Worm (Caenorhabditis elegans) whole organism, L4 larva: ENCODE data around the gene H35N09.2.

ENCODE experiments used
- F10B5.3 ChIP-seq: sonication (generic microtip); optimal IDR thresholded peaks from 2 replicates; lab custom pipeline; 2016; ENCODE audit warnings: mild to moderate bottlenecking, missing genetic modification characterization, missing compliant biosample characterization
- F44E2.7 ChIP-seq: fragments of 200-800 bp; sonication (Bioruptor generic); IDR thresholded peaks from 2 replicates; pipeline ENCODE4 v2.1.2; 2022; ENCODE audit warnings: missing genetic modification characterization, missing compliant biosample characterization
- R02D3.7 ChIP-seq: fragments of 150-350 bp; sonication (generic microtip); optimal IDR thresholded peaks from 3 replicates; lab custom pipeline; 2014; ENCODE audit warnings: missing biosample characterization, missing genetic modification characterization
- T26A8.4 ChIP-seq: fragments of 200-800 bp; sonication (Bioruptor generic); IDR thresholded peaks from 2 replicates; pipeline ENCODE4 v1.3.6; 2022; ENCODE audit warnings: missing genetic modification characterization, missing compliant biosample characterization
- Y105C5A.15 ChIP-seq: fragments of 200-800 bp; sonication (Bioruptor generic); IDR thresholded peaks from 2 replicates; pipeline ENCODE4 v1.3.6; 2022; ENCODE audit warnings: missing genetic modification characterization, missing compliant biosample characterization
- Y75B8A.6 ChIP-seq: fragments of 200-800 bp; sonication (Bioruptor generic); IDR thresholded peaks from 2 replicates; pipeline ENCODE4 v1.3.6; 2022; ENCODE audit warnings: missing genetic modification reagents, missing genetic modification characterization, missing compliant biosample characterization
- ZK337.2 ChIP-seq: fragments of 200-800 bp; sonication (Bioruptor generic); IDR thresholded peaks from 2 replicates; pipeline ENCODE4 v1.3.6; 2022; ENCODE audit warnings: missing genetic modification reagents, missing genetic modification characterization, missing compliant biosample characterization
- aha-1 ChIP-seq: fragments of 150-350 bp; peaks from one replicate; lab custom pipeline; 2014; ENCODE audit warnings: missing biosample characterization, missing genetic modification characterization
- ama-1 ChIP-seq: fragments of 150-350 bp; optimal IDR thresholded peaks from 2 replicates; lab custom pipeline; 2014; ENCODE audit warnings: inconsistent platforms, mixed read lengths
- ceh-28 ChIP-seq: fragments of 150-350 bp; optimal IDR thresholded peaks from 2 replicates; lab custom pipeline; 2014; ENCODE audit warnings: missing biosample characterization, missing genetic modification reagents, missing genetic modification characterization
- ceh-32 ChIP-seq: sonication (generic microtip); optimal IDR thresholded peaks from 2 replicates; lab custom pipeline; 2016; ENCODE audit warnings: mild to moderate bottlenecking, missing genetic modification characterization, missing compliant biosample characterization; ENCODE audit not compliant: poor library complexity
- ceh-44 ChIP-seq: fragments of 200-800 bp; sonication (Bioruptor generic); IDR thresholded peaks from 2 replicates; pipeline ENCODE4 v1.3.6; 2022; ENCODE audit warnings: missing genetic modification reagents, missing genetic modification characterization, missing compliant biosample characterization
- ceh-62 ChIP-seq: sonication (generic microtip); optimal IDR thresholded peaks from 2 replicates; lab custom pipeline; 2017; ENCODE audit warnings: missing biosample characterization, missing genetic modification characterization
- ceh-82 ChIP-seq: sonication (generic microtip); optimal IDR thresholded peaks from 2 replicates; lab custom pipeline; 2017; ENCODE audit warnings: missing biosample characterization, missing genetic modification characterization
- daf-12 ChIP-seq: fragments of 150-350 bp; optimal IDR thresholded peaks from 2 replicates; lab custom pipeline; 2014; ENCODE audit warnings: missing biosample characterization, missing genetic modification reagents, missing genetic modification characterization
- daf-16 ChIP-seq, 3 experiments: sonication (generic microtip); optimal IDR thresholded peaks; 2 replicates each; lab custom pipeline; 2016 to 2017; ENCODE audit warnings: missing genetic modification characterization in 3 of 3, missing genetic modification reagents in 3 of 3, mild to moderate bottlenecking in 2 of 3, missing compliant biosample characterization in 2 of 3, missing biosample characterization in 1 of 3, moderate library complexity in 1 of 3
- daf-8 ChIP-seq: fragments of 200-800 bp; sonication (Bioruptor generic); IDR thresholded peaks from 2 replicates; pipeline ENCODE4 v1.3.6; 2022; ENCODE audit warnings: missing genetic modification characterization, missing compliant biosample characterization
- dmd-6 ChIP-seq: fragments of 200-800 bp; sonication (Bioruptor generic); IDR thresholded peaks from 2 replicates; pipeline ENCODE4 v1.3.6; 2022; ENCODE audit warnings: missing genetic modification reagents, missing genetic modification characterization, missing compliant biosample characterization
- egl-43 ChIP-seq: fragments of 200-800 bp; sonication (Bioruptor generic); IDR thresholded peaks from 2 replicates; pipeline ENCODE4 v1.3.6; 2022; ENCODE audit warnings: missing genetic modification reagents, missing genetic modification characterization, missing compliant biosample characterization
- gei-8 ChIP-seq: fragments of 200-800 bp; sonication (Bioruptor generic); optimal IDR thresholded peaks from 2 replicates; lab custom pipeline; 2018; ENCODE audit warnings: mild to moderate bottlenecking, missing genetic modification characterization, missing compliant biosample characterization
- hif-1 ChIP-seq, 2 experiments: sonication (generic microtip); optimal IDR thresholded peaks; 2 replicates each; lab custom pipeline; 2016 to 2017; ENCODE audit warnings: missing compliant biosample characterization in 2 of 2, missing genetic modification characterization in 2 of 2, missing genetic modification reagents in 2 of 2, missing genotype in 2 of 2, mild to moderate bottlenecking in 1 of 2
- hlh-11 ChIP-seq: fragments of 200-800 bp; sonication (Bioruptor generic); optimal IDR thresholded peaks from 2 replicates; lab custom pipeline; 2018; ENCODE audit warnings: mild to moderate bottlenecking, missing genetic modification characterization, missing compliant biosample characterization
- lim-7 ChIP-seq: fragments of 200-800 bp; sonication (Bioruptor generic); IDR thresholded peaks from 2 replicates; pipeline ENCODE4 v1.3.6; 2022; ENCODE audit warnings: missing genetic modification characterization, missing compliant biosample characterization
- lin-13 ChIP-seq: fragments of 150-350 bp; optimal IDR thresholded peaks from 2 replicates; lab custom pipeline; 2014; ENCODE audit warnings: missing biosample characterization, missing genetic modification reagents, missing genetic modification characterization
- lin-15B ChIP-seq: fragments of 150-350 bp; sonication (generic microtip); optimal IDR thresholded peaks from 3 replicates; lab custom pipeline; 2014; ENCODE audit warnings: missing biosample characterization, missing genetic modification characterization
- lin-29 ChIP-seq: fragments of 200-800 bp; sonication (Bioruptor generic); IDR thresholded peaks from 2 replicates; pipeline ENCODE4 v1.3.6; 2022; ENCODE audit warnings: missing genetic modification reagents, missing genetic modification characterization, missing compliant biosample characterization
- lin-38 ChIP-seq: fragments of 200-800 bp; sonication (Bioruptor generic); IDR thresholded peaks from 2 replicates; pipeline ENCODE4 v1.3.6; 2022; ENCODE audit warnings: missing genetic modification reagents, missing genetic modification characterization, missing compliant biosample characterization
- lir-3 ChIP-seq: sonication (generic microtip); optimal IDR thresholded peaks from 2 replicates; lab custom pipeline; 2016; ENCODE audit warnings: mild to moderate bottlenecking, missing genetic modification characterization, missing compliant biosample characterization
- lsy-2 ChIP-seq, 2 experiments: fragments of 150-350 bp in 1 of 2; sonication (generic microtip) in 1 of 2; optimal IDR thresholded peaks; 2 replicates each; lab custom pipeline; 2014 to 2017; ENCODE audit warnings: missing biosample characterization in 2 of 2, missing genetic modification characterization in 2 of 2
- madf-9 ChIP-seq: fragments of 200-800 bp; sonication (Bioruptor generic); conservative IDR thresholded peaks from 2 replicates; pipeline ENCODE4 v1.3.6; 2022; ENCODE audit warnings: missing genetic modification reagents, missing genetic modification characterization, missing compliant biosample characterization
- mdt-29 ChIP-seq: fragments of 200-800 bp; sonication (Bioruptor generic); IDR thresholded peaks from 2 replicates; pipeline ENCODE4 v1.3.6; 2022; ENCODE audit warnings: missing genetic modification reagents, missing genetic modification characterization, missing compliant biosample characterization
- mep-1 ChIP-seq: fragments of 150-350 bp; sonication (generic microtip); optimal IDR thresholded peaks from 3 replicates; lab custom pipeline; 2014; ENCODE audit warnings: missing biosample characterization, missing genetic modification characterization
- mes-2 ChIP-seq: sonication (generic microtip); optimal IDR thresholded peaks from 2 replicates; lab custom pipeline; 2016; ENCODE audit warnings: missing genotype, mild to moderate bottlenecking, missing genetic modification characterization, missing compliant biosample characterization; ENCODE audit not compliant: poor library complexity, severe bottlenecking
- mxl-2 ChIP-seq: fragments of 200-800 bp; sonication (Bioruptor generic); conservative IDR thresholded peaks from 2 replicates; pipeline ENCODE4 v1.3.6; 2022; ENCODE audit warnings: missing genetic modification reagents, missing genetic modification characterization, missing compliant biosample characterization
- nhr-102 ChIP-seq: sonication (generic microtip); optimal IDR thresholded peaks from 2 replicates; lab custom pipeline; 2016; ENCODE audit warnings: mild to moderate bottlenecking, missing genetic modification characterization, moderate library complexity, missing compliant biosample characterization
- nhr-48 ChIP-seq: sonication (generic microtip); optimal IDR thresholded peaks from 2 replicates; lab custom pipeline; 2016; ENCODE audit warnings: mild to moderate bottlenecking, missing genetic modification characterization, missing compliant biosample characterization
- nhr-6 ChIP-seq: fragments of 150-350 bp; optimal IDR thresholded peaks from 2 replicates; lab custom pipeline; 2014; ENCODE audit warnings: missing biosample characterization, missing genetic modification characterization
- pha-4 ChIP-seq, 2 experiments: fragments of 150-350 bp in 1 of 2; fragments of 200-800 bp in 1 of 2; sonication (Bioruptor generic) in 1 of 2; IDR thresholded peaks in 1 of 2; optimal IDR thresholded peaks in 1 of 2; 2 replicates each; pipeline versions ENCODE4 v1.3.6 to Lab custom; 2014 to 2022; ENCODE audit warnings: missing genetic modification characterization in 2 of 2, missing genetic modification reagents in 2 of 2, missing biosample characterization in 1 of 2, missing compliant biosample characterization in 1 of 2
- pqm-1 ChIP-seq: sonication (generic microtip); optimal IDR thresholded peaks from 2 replicates; lab custom pipeline; 2017; ENCODE audit warnings: missing biosample characterization, missing genetic modification characterization
- sdz-12 ChIP-seq: fragments of 200-800 bp; sonication (Bioruptor generic); optimal IDR thresholded peaks from 2 replicates; lab custom pipeline; 2018; ENCODE audit warnings: mild to moderate bottlenecking, missing genetic modification characterization, missing compliant biosample characterization
- set-16 ChIP-seq: fragments of 200-800 bp; sonication (Bioruptor generic); IDR thresholded peaks from 2 replicates; pipeline ENCODE4 v1.3.6; 2022; ENCODE audit warnings: missing genetic modification reagents, missing genetic modification characterization, missing compliant biosample characterization
- skn-1 ChIP-seq: fragments of 150-350 bp; optimal IDR thresholded peaks from 2 replicates; lab custom pipeline; 2014; ENCODE audit warnings: missing biosample characterization, missing genetic modification characterization
- snpc-1.2 ChIP-seq: fragments of 200-800 bp; sonication (Bioruptor generic); IDR thresholded peaks from 2 replicates; pipeline ENCODE4 v1.3.6; 2022; ENCODE audit warnings: missing genetic modification reagents, missing genetic modification characterization, missing compliant biosample characterization
- spr-3 ChIP-seq: fragments of 200-800 bp; sonication (Bioruptor generic); optimal IDR thresholded peaks from 2 replicates; lab custom pipeline; 2018; ENCODE audit warnings: mild to moderate bottlenecking, missing genetic modification characterization, missing compliant biosample characterization
- unc-39 ChIP-seq: sonication (generic microtip); optimal IDR thresholded peaks from 2 replicates; lab custom pipeline; 2017; ENCODE audit warnings: missing biosample characterization, missing genetic modification characterization
- vab-7 ChIP-seq: fragments of 200-800 bp; sonication (Bioruptor generic); IDR thresholded peaks from 2 replicates; pipeline ENCODE4 v1.3.6; 2022; ENCODE audit warnings: missing genetic modification reagents, missing genetic modification characterization, missing compliant biosample characterization
- zag-1 ChIP-seq: fragments of 150-350 bp; optimal IDR thresholded peaks from 2 replicates; lab custom pipeline; 2014; ENCODE audit warnings: missing biosample characterization, missing genetic modification characterization
- zfp-3 ChIP-seq: fragments of 200-800 bp; sonication (Bioruptor generic); conservative IDR thresholded peaks from 2 replicates; pipeline ENCODE4 v1.3.6; 2022; ENCODE audit warnings: missing genetic modification reagents, missing genetic modification characterization, missing compliant biosample characterization
- zip-2 ChIP-seq: fragments of 150-350 bp; optimal IDR thresholded peaks from 2 replicates; lab custom pipeline; 2014; ENCODE audit warnings: missing biosample characterization, missing genetic modification characterization
- ztf-11 ChIP-seq: fragments of 150-350 bp; optimal IDR thresholded peaks from 2 replicates; lab custom pipeline; 2014; ENCODE audit warnings: missing biosample characterization, missing genetic modification characterization

The H35N09.2 gene

ce11 chrX:8646287-8646686 is 41.4 kb upstream of the H35N09.2 start (continued):
- TF ChIP-seq nhr-102 (tag; lab: Kevin White, UChicago) (peak; percentile 53), aha-1 (tag; lab: Kevin White, UChicago) (peak; percentile 87), mep-1 (peak; percentile 51), lir-3 (tag; lab: Kevin White, UChicago) (peak; percentile 31), daf-16 (GFP tag; optimal IDR thresholded peaks at IDR 0.05; lab: Kevin White, UChicago) (peak; percentile 33 to 87), daf-16 (tag; optimal IDR thresholded peaks at IDR 0.05; lab: Kevin White, UChicago) (peak; percentile 76), sdz-12 (no peak), skn-1 (tag; lab: Kevin White, UChicago) (no peak), spr-3 (peak; percentile 53), ztf-11 (tag; lab: Kevin White, UChicago) (no peak), zfp-3 (GFP tag; lab: Robert Waterston, UW) (peak; percentile 41; the same call in 1 of the 2 replicates), Y75B8A.6 (GFP tag; lab: Robert Waterston, UW) (peak; percentile 59; the same call in 1 of the 2 replicates), pqm-1 (no peak), daf-8 (GFP tag; lab: Robert Waterston, UW) (0 out of 2 replicates have a peak, but pooled peaks have one; percentile 67), lin-29 (GFP tag; lab: Robert Waterston, UW) (0 out of 2 replicates have a peak, but pooled peaks have one; percentile 24), ceh-82 (tag; lab: Kevin White, UChicago) (no peak), zag-1 (tag; lab: Kevin White, UChicago) (no peak), ceh-32 (tag; lab: Kevin White, UChicago) (no peak), F44E2.7 (GFP tag; lab: Robert Waterston, UW) (peak; percentile 90), lim-7 (GFP tag; lab: Robert Waterston, UW) (peak; percentile 94), hif-1 (tag; optimal IDR thresholded peaks at IDR 0.05; lab: Kevin White, UChicago) (peak in 1 of 2 experiments; percentile 30), ama-1 (lab: Kevin White, UChicago) (no peak), R02D3.7 (tag; lab: Kevin White, UChicago) (no peak), snpc-1.2 (GFP tag; lab: Robert Waterston, UW) (peak; percentile 92), lsy-2 (tag; optimal IDR thresholded peaks at IDR 0.05; lab: Kevin White, UChicago) (peak in 1 of 2 experiments; percentile 61), daf-12 (no peak), ceh-28 (tag; lab: Kevin White, UChicago) (no peak), pha-4 (GFP tag; IDR thresholded peaks at IDR 0.05; lab: Robert Waterston, UW) (peak; percentile 88), pha-4 (tag; optimal IDR thresholded peaks at IDR 0.05; lab: Kevin White, UChicago) (no peak), egl-43 (GFP tag; lab: Robert Waterston, UW) (peak; percentile 96), nhr-6 (tag; lab: Kevin White, UChicago) (no peak), lin-13 (GFP tag; lab: Kevin White, UChicago) (peak; percentile 39), ceh-44 (GFP tag; lab: Robert Waterston, UW) (peak; percentile 88), unc-39 (no peak), Y105C5A.15 (GFP tag; lab: Robert Waterston, UW) (peak; percentile 90), mes-2 (peak; percentile 72), lin-15B (no peak), vab-7 (GFP tag; lab: Robert Waterston, UW) (peak; percentile 89), nhr-48 (tag; lab: Kevin White, UChicago) (peak; percentile 65), madf-9 (GFP tag; lab: Robert Waterston, UW) (peak; percentile 77), ZK337.2 (GFP tag; lab: Robert Waterston, UW) (peak; percentile 71; the same call in 1 of the 2 replicates), mdt-29 (GFP tag; lab: Robert Waterston, UW) (no peak), dmd-6 (GFP tag; lab: Robert Waterston, UW) (peak; percentile 52), mxl-2 (peak; percentile 80), hlh-11 (tag; lab: Kevin White, UChicago) (no peak), zip-2 (tag; lab: Kevin White, UChicago) (no peak), F10B5.3 (tag; lab: Kevin White, UChicago) (no peak), gei-8 (peak; percentile 78), ceh-62 (tag; lab: Kevin White, UChicago) (no peak), set-16 (GFP tag; lab: Robert Waterston, UW) (0 out of 2 replicates have a peak, but pooled peaks have one; percentile 12), lin-38 (peak; percentile 78), T26A8.4 (GFP tag; lab: Robert Waterston, UW) (no peak; the same call in none of the 2 replicates)
